Worm (Caenorhabditis elegans): Measurements from ENCODE around the gene sysm-1.

DNA sequence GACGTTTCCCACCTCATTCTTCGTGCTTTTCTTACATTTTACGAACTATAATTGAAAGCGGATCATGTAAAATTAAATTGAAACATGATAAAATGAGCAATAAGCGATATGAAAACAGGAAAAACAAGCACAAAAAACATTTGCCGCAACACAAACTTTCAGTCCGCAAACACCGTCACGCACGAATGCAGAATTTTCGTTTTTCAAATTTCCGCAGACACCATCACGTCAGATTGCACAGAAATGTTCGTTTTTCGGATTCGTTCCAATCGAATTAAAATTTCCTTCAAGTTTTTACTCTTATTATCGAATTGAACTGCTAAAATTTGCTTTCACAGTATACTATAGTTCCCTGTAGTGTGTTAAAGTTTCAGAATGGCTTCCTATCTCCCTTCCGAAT lies 28.4 kb downstream of the sysm-1 start, which contains the start of gene chmp-7:
- TF ChIP-seq ceh-82 (tag; optimal IDR thresholded peaks at IDR 0.05), result no peak
- no peak for TF ChIP-seq F49E8.2 (tag; optimal IDR thresholded peaks at IDR 0.05; ENCODE audit: borderline replicate concordance)
- TF ChIP-seq mes-2 (tag; optimal IDR thresholded peaks at IDR 0.05; ENCODE audit: poor library complexity, severe bottlenecking), result peak; percentile 92
